Fruit fly (Drosophila melanogaster) whole organism, adult: ENCODE data around the gene HLH4C.

Experiments
- CG12768 ChIP-seq: fragments of 200-800 bp; sonication (Bioruptor generic); optimal IDR thresholded peaks from 2 replicates; lab custom pipeline; 2017; ENCODE audit warnings: missing biosample characterization, missing genetic modification characterization, mild to moderate bottlenecking, moderate library complexity, missing genetic modification reagents
- cic ChIP-seq: fragments of 200-800 bp; sonication (Bioruptor generic); optimal IDR thresholded peaks from 2 replicates; lab custom pipeline; 2017; ENCODE audit warnings: missing biosample characterization, mild to moderate bottlenecking, missing genetic modification characterization, moderate library complexity

dm6 chrX:4616865-4617669, 30.1 kb downstream of the HLH4C start, which contains the start of gene peb:
- TF ChIP-seq cic, result no peak
- no peak for TF ChIP-seq CG12768
